Worm (Caenorhabditis elegans) whole organism, late embryonic: ENCODE measurements around the gene Y62E10A.19.

Source experiments
- F13H6.1 ChIP-seq: sonication (generic microtip); optimal IDR thresholded peaks from 2 replicates; lab custom pipeline; 2016; ENCODE audit warnings: missing genetic modification characterization, missing compliant biosample characterization
- ahr-1 ChIP-seq: sonication (generic microtip); optimal IDR thresholded peaks from 2 replicates; lab custom pipeline; 2016; ENCODE audit warnings: missing genetic modification characterization, missing compliant biosample characterization
- ceh-24 ChIP-seq: sonication (generic microtip); optimal IDR thresholded peaks from 2 replicates; lab custom pipeline; 2016; ENCODE audit warnings: mild to moderate bottlenecking, missing genetic modification characterization, missing compliant biosample characterization
- ceh-48 ChIP-seq: sonication (generic microtip); optimal IDR thresholded peaks from 2 replicates; lab custom pipeline; 2016; ENCODE audit warnings: missing genetic modification characterization, inconsistent platforms, missing compliant biosample characterization
- fkh-10 ChIP-seq: fragments of 150-350 bp; optimal IDR thresholded peaks from 2 replicates; lab custom pipeline; 2014; ENCODE audit warnings: missing biosample characterization, missing genetic modification reagents, missing genetic modification characterization
- hlh-15 ChIP-seq: sonication (generic microtip); optimal IDR thresholded peaks from 2 replicates; lab custom pipeline; 2016; ENCODE audit warnings: missing genetic modification characterization, missing compliant biosample characterization
- nhr-11 ChIP-seq: fragments of 150-350 bp; optimal IDR thresholded peaks from 2 replicates; lab custom pipeline; 2014; ENCODE audit warnings: missing biosample characterization, missing genetic modification characterization
- pqm-1 ChIP-seq: sonication (generic microtip); optimal IDR thresholded peaks from 2 replicates; lab custom pipeline; 2016; ENCODE audit warnings: missing genetic modification characterization, missing compliant biosample characterization
- tbx-2 ChIP-seq: sonication (generic microtip); optimal IDR thresholded peaks from 2 replicates; lab custom pipeline; 2016; ENCODE audit warnings: missing genetic modification characterization, missing compliant biosample characterization
- zip-5 ChIP-seq: sonication (generic microtip); optimal IDR thresholded peaks from 2 replicates; lab custom pipeline; 2016; ENCODE audit warnings: missing genetic modification characterization, missing compliant biosample characterization

- TF ChIP-seq nhr-11 (tag; lab: Kevin White, UChicago), result no peak
- TF ChIP-seq tbx-2 (tag; lab: Kevin White, UChicago), result no peak
- no peak for TF ChIP-seq zip-5 (tag; lab: Kevin White, UChicago)
- TF ChIP-seq F13H6.1 (tag; lab: Kevin White, UChicago), result no peak
- TF ChIP-seq hlh-15 (tag; lab: Kevin White, UChicago), result no peak
- TF ChIP-seq ceh-24, result no peak
- TF ChIP-seq pqm-1 (tag; lab: Kevin White, UChicago), result no peak
- TF ChIP-seq ahr-1 (tag; lab: Kevin White, UChicago), result no peak
- no peak for TF ChIP-seq fkh-10 (GFP tag; lab: Kevin White, UChicago)
- TF ChIP-seq ceh-48 (tag; lab: Kevin White, UChicago), result no peak
Measured at ce11 chrIV:13454698-13455097, 46.6 kb upstream of the Y62E10A.19 start, which contains the start of gene uso-1.
